Worm (Caenorhabditis elegans): ENCODE measurements around the gene Y116A8C.33.

Gene Y116A8C.33

DNA sequence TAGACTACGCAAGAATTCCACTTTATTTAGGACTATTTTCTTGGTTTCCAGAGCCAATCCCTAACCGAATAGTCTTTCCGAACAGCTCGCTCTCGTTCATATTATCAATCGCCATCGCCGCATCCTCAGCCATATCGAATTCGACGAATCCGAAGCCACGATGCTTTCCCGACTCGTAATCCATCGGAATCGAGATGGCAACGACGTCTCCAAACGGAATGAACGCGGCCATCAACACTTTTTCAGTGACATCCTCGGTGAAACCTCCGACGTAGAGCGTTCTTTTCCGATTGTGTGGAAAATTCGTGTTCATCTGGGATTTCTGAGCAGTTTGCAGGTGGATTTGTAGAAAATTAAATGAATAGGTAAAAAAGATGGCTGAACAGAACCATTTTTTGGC lies 4.4 kb downstream of the Y116A8C.33 start, which contains the start of gene cyn-13 (continued):
- TF ChIP-seq nhr-80 (tag; optimal IDR thresholded peaks at IDR 0.05) (no peak), ceh-100 (GFP tag; IDR thresholded peaks at IDR 0.05) (no peak), snpc-1.3 (tag; optimal IDR thresholded peaks at IDR 0.05; ENCODE audit: insufficient read depth) (no peak), pha-4 (tag; optimal IDR thresholded peaks at IDR 0.05) (no peak), F49E8.2 (tag; optimal IDR thresholded peaks at IDR 0.05; ENCODE audit: insufficient read depth) (peak; percentile 41), Y67H2A.10 (GFP tag; conservative IDR thresholded peaks at IDR 0.05) (no peak), cebp-2 (GFP tag; IDR thresholded peaks at IDR 0.05) (no peak), snpc-4 (GFP tag; optimal IDR thresholded peaks at IDR 0.05) (no peak), snpc-4 (tag; optimal IDR thresholded peaks at IDR 0.05) (peak in 1 of 4 experiments; percentile 71), F57A8.1 (GFP tag; optimal IDR thresholded peaks at IDR 0.05) (no peak), fkh-3 (tag; optimal IDR thresholded peaks at IDR 0.05) (peak; percentile 4), dox-1 (GFP tag; IDR thresholded peaks at IDR 0.05) (no peak), ceh-91 (GFP tag; IDR thresholded peaks at IDR 0.05) (no peak), hrde-1 (tag; optimal IDR thresholded peaks at IDR 0.05; ENCODE audit: borderline replicate concordance) (peak; percentile 54), cebp-1 (GFP tag; IDR thresholded peaks at IDR 0.05) (no peak), cebp-1 (tag; optimal IDR thresholded peaks at IDR 0.05) (peak; percentile 16), attf-6 (GFP tag; IDR thresholded peaks at IDR 0.05) (peak; percentile 60), madf-6 (GFP tag; IDR thresholded peaks at IDR 0.05) (peak; percentile 25; the same call in 1 of the 2 replicates), sptf-2 (GFP tag; optimal IDR thresholded peaks at IDR 0.05) (no peak), C17E4.6 (GFP tag; IDR thresholded peaks at IDR 0.05) (no peak)

DNA sequence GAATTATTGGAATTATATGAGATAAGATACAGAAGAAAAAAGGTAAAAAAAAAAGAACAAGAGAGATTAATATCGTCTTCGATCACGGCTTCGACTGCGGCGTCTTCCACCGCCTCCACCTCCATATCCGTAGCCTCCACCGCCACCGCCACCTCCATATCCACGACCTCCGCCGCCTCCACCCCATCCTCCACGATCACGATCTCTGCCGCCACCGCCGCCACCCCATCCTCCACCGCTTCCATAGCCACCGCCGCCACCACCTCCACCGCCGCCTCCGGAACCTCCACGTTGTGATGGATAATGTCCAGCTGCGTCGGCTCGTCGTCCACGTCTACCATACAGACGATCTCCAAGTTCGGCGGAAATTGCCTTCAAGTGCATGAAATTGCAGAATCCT lies 4.9 kb downstream of the Y116A8C.33 start:
- 0 out of 2 replicates have a peak, but pooled peaks have one; percentile 20 for TF ChIP-seq aptf-3 (GFP tag; IDR thresholded peaks at IDR 0.05)
- TF ChIP-seq egl-18 (GFP tag; IDR thresholded peaks at IDR 0.05) = no peak
- peak; percentile 94 for TF ChIP-seq egrh-3 (GFP tag; IDR thresholded peaks at IDR 0.05)
- no peak for TF ChIP-seq pha-4 (tag; optimal IDR thresholded peaks at IDR 0.05)
- TF ChIP-seq zfh-2 (GFP tag; conservative IDR thresholded peaks at IDR 0.05) = peak; percentile 68; the same call in 1 of the 2 replicates
- no peak for TF ChIP-seq ZK185.1 (tag; optimal IDR thresholded peaks at IDR 0.05; ENCODE audit: poor library complexity, severe bottlenecking)
- TF ChIP-seq nhr-179 (tag; optimal IDR thresholded peaks at IDR 0.05) = no peak
- TF ChIP-seq lin-54 (GFP tag; optimal IDR thresholded peaks at IDR 0.05) = no peak
- no peak for TF ChIP-seq rcor-1 (GFP tag; IDR thresholded peaks at IDR 0.05)
- no peak for TF ChIP-seq madf-3 (GFP tag; IDR thresholded peaks at IDR 0.05)
- no peak for TF ChIP-seq Y53G8AR.9 (GFP tag; conservative IDR thresholded peaks at IDR 0.05)

DNA sequence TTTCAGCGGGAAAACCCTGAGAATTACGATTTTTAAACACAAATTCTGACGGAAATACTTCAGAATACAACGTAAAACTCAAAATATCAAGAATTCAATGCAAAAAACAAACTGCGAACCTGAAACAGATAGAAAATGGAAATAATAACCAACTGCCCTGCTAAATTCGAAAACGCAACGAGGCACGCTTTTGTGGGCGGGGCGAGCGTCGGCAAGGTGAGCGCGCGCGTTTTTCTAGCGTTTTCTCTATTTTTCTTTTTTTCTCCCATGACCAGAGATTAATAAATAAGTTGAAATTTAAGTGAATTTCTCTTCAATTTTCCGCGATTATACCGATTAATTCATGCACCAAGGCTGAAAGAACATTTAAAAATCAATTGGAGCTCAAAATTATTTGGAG lies 6.7 kb downstream of the Y116A8C.33 start, which contains the start of gene uaf-2:
Gene uaf-2 (minus strand): TSS at position 183 of the 400 bp plus-strand sequence.
- no peak for TF ChIP-seq hlh-26 (GFP tag; conservative IDR thresholded peaks at IDR 0.05)
- no peak for TF ChIP-seq F57C9.4 (tag; optimal IDR thresholded peaks at IDR 0.05)
- no peak for TF ChIP-seq K12H6.12 (tag; optimal IDR thresholded peaks at IDR 0.05)
- TF ChIP-seq attf-5 (GFP tag; optimal IDR thresholded peaks at IDR 0.05) = peak; percentile 56
- 0 out of 2 replicates have a peak, but pooled peaks have one; percentile 10 for TF ChIP-seq D2030.7 (GFP tag; IDR thresholded peaks at IDR 0.05)
- TF ChIP-seq akir-1 (GFP tag; optimal IDR thresholded peaks at IDR 0.05) = no peak
- TF ChIP-seq Y56A3A.18 (GFP tag; IDR thresholded peaks at IDR 0.05) = no peak
- no peak for TF ChIP-seq ztf-3 (GFP tag; optimal IDR thresholded peaks at IDR 0.05)
- TF ChIP-seq hlh-12 (tag; optimal IDR thresholded peaks at IDR 0.05) = no peak
- TF ChIP-seq let-526 (GFP tag; IDR thresholded peaks at IDR 0.05) = no peak
- TF ChIP-seq ceh-91 (GFP tag; IDR thresholded peaks at IDR 0.05) = no peak
- TF ChIP-seq Y95B8A.8 (GFP tag; IDR thresholded peaks at IDR 0.05) = no peak
- TF ChIP-seq zim-3 (tag; optimal IDR thresholded peaks at IDR 0.05) = no peak
- peak; percentile 1 for TF ChIP-seq snpc-3.4 (tag; optimal IDR thresholded peaks at IDR 0.05)
- peak; percentile 88 for TF ChIP-seq madf-3 (GFP tag; IDR thresholded peaks at IDR 0.05)
- TF ChIP-seq ceh-100 (GFP tag; IDR thresholded peaks at IDR 0.05) = peak; percentile 63
- TF ChIP-seq lir-1 (GFP tag; conservative IDR thresholded peaks at IDR 0.05) = no peak
- TF ChIP-seq zfh-2 (GFP tag; conservative IDR thresholded peaks at IDR 0.05) = no peak
- no peak for TF ChIP-seq snpc-4 (GFP tag; optimal IDR thresholded peaks at IDR 0.05)
- peak in 3 of 4 experiments; percentile 14 to 45 (median 24) for TF ChIP-seq snpc-4 (tag; optimal IDR thresholded peaks at IDR 0.05)
- TF ChIP-seq mcd-1 (GFP tag; IDR thresholded peaks at IDR 0.05) = 0 out of 2 replicates have a peak, but pooled peaks have one; percentile 7
- TF ChIP-seq B0261.1 (tag; optimal IDR thresholded peaks at IDR 0.05) = no peak
